Worm (Caenorhabditis elegans) whole organism, young adult: Measurements from ENCODE around the gene ndua-12.
A peak's percentile ranks its signal among the peaks of the same experiment; 100 is the strongest.

Experiments
- B0261.1 ChIP-seq: sonication (generic microtip); optimal IDR thresholded peaks from 2 replicates; lab custom pipeline; 2016; ENCODE audit warnings: mild to moderate bottlenecking, missing genetic modification characterization, moderate library complexity, missing compliant biosample characterization
- B0336.3 ChIP-seq: fragments of 200-800 bp; sonication (Bioruptor generic); IDR thresholded peaks from 2 replicates; pipeline ENCODE4 v1.3.6; 2022; ENCODE audit warnings: missing genetic modification characterization, missing compliant biosample characterization
- C06A6.2 ChIP-seq: fragments of 200-800 bp; sonication (Bioruptor generic); conservative IDR thresholded peaks from 2 replicates; pipeline ENCODE4 v1.3.6; 2022; ENCODE audit warnings: missing genetic modification characterization, missing compliant biosample characterization
- C17E4.6 ChIP-seq: fragments of 200-800 bp; sonication (Bioruptor generic); IDR thresholded peaks from 2 replicates; pipeline ENCODE4 v1.3.6; 2022; ENCODE audit warnings: missing genetic modification reagents, missing genetic modification characterization, missing compliant biosample characterization
- F39B2.1 ChIP-seq: fragments of 200-800 bp; sonication (Bioruptor generic); IDR thresholded peaks from 2 replicates; pipeline ENCODE4 v1.3.6; 2022; ENCODE audit warnings: missing genetic modification reagents, missing genetic modification characterization, missing compliant biosample characterization
- T07F8.4 ChIP-seq: sonication (generic microtip); optimal IDR thresholded peaks from 2 replicates; lab custom pipeline; 2016; ENCODE audit warnings: mild to moderate bottlenecking, missing genetic modification characterization, moderate library complexity, missing compliant biosample characterization
- Y53G8AR.9 ChIP-seq: fragments of 200-800 bp; sonication (Bioruptor generic); conservative IDR thresholded peaks from 2 replicates; pipeline ENCODE4 v1.3.6; 2022; ENCODE audit warnings: missing genetic modification reagents, missing genetic modification characterization, missing compliant biosample characterization
- Y56A3A.18 ChIP-seq: fragments of 200-800 bp; sonication (Bioruptor generic); IDR thresholded peaks from 2 replicates; pipeline ENCODE4 v1.3.6; 2022; ENCODE audit warnings: missing genetic modification reagents, missing genetic modification characterization, missing compliant biosample characterization
- Y67H2A.10 ChIP-seq: fragments of 200-800 bp; sonication (Bioruptor generic); conservative IDR thresholded peaks from 2 replicates; pipeline ENCODE4 v1.3.6; 2022; ENCODE audit warnings: missing genetic modification reagents, missing genetic modification characterization, missing compliant biosample characterization
- ama-1 ChIP-seq, 3 experiments: fragments of 150-350 bp in 1 of 3; sonication (generic microtip) in 2 of 3; optimal IDR thresholded peaks; 2 replicates each; lab custom pipeline; 2014 to 2018; ENCODE audit warnings: missing biosample characterization in 2 of 3, missing genetic modification characterization in 2 of 3, missing genetic modification reagents in 2 of 3
- aptf-3 ChIP-seq: fragments of 200-800 bp; sonication (Bioruptor generic); IDR thresholded peaks from 2 replicates; pipeline ENCODE4 v1.3.6; 2022; ENCODE audit warnings: missing genetic modification characterization, missing compliant biosample characterization
- atf-7 ChIP-seq: sonication (generic microtip); optimal IDR thresholded peaks from 2 replicates; lab custom pipeline; 2017; ENCODE audit warnings: mild to moderate bottlenecking, missing genetic modification characterization, missing compliant biosample characterization
- ccch-3 ChIP-seq: fragments of 200-800 bp; sonication (Bioruptor generic); optimal IDR thresholded peaks from 2 replicates; lab custom pipeline; 2018; ENCODE audit warnings: mild to moderate bottlenecking, missing genetic modification characterization, missing compliant biosample characterization
- cebp-1 ChIP-seq, 2 experiments: fragments of 200-800 bp in 1 of 2; sonication (Bioruptor generic) in 1 of 2; sonication (generic microtip) in 1 of 2; IDR thresholded peaks in 1 of 2; optimal IDR thresholded peaks in 1 of 2; 2 replicates each; pipeline versions ENCODE4 v1.3.6 to Lab custom; 2017 to 2022; ENCODE audit warnings: missing compliant biosample characterization in 2 of 2, missing genetic modification characterization in 2 of 2, mild to moderate bottlenecking in 1 of 2, missing genetic modification reagents in 1 of 2, moderate library complexity in 1 of 2
- ceh-58 ChIP-seq: fragments of 200-800 bp; sonication (Bioruptor generic); IDR thresholded peaks from 2 replicates; pipeline ENCODE4 v1.3.6; 2022; ENCODE audit warnings: missing genetic modification characterization, missing compliant biosample characterization
- die-1 ChIP-seq: sonication (generic microtip); optimal IDR thresholded peaks from 2 replicates; lab custom pipeline; 2016; ENCODE audit warnings: missing genotype, mild to moderate bottlenecking, missing genetic modification characterization, missing compliant biosample characterization
- efl-1 ChIP-seq: fragments of 150-350 bp; optimal IDR thresholded peaks from 2 replicates; lab custom pipeline; 2014; ENCODE audit warnings: missing biosample characterization, missing genetic modification reagents, missing genetic modification characterization
- egrh-3 ChIP-seq: fragments of 200-800 bp; sonication (Bioruptor generic); IDR thresholded peaks from 2 replicates; pipeline ENCODE4 v1.3.6; 2022; ENCODE audit warnings: missing genetic modification reagents, missing genetic modification characterization, missing compliant biosample characterization
- ekl-4 ChIP-seq: fragments of 200-800 bp; sonication (Bioruptor generic); IDR thresholded peaks from 2 replicates; pipeline ENCODE4 v1.3.6; 2022; ENCODE audit warnings: missing genetic modification reagents, missing genetic modification characterization, missing compliant biosample characterization
- hmg-1.2 ChIP-seq: fragments of 200-800 bp; sonication (Bioruptor generic); IDR thresholded peaks from 2 replicates; pipeline ENCODE4 v1.3.6; 2022; ENCODE audit warnings: missing genetic modification reagents, missing genetic modification characterization, missing compliant biosample characterization
- hmg-20 ChIP-seq: fragments of 200-800 bp; sonication (Bioruptor generic); IDR thresholded peaks from 2 replicates; pipeline ENCODE4 v1.3.6; 2022; ENCODE audit warnings: missing genetic modification reagents, missing genetic modification characterization, missing compliant biosample characterization
- hrde-1 ChIP-seq: sonication (generic microtip); optimal IDR thresholded peaks from 2 replicates; lab custom pipeline; 2016; ENCODE audit warnings: missing genetic modification characterization, mild to moderate bottlenecking, missing compliant biosample characterization, moderate library complexity, missing genotype, missing genetic modification reagents, borderline replicate concordance
- hsf-1 ChIP-seq: fragments of 200-800 bp; sonication (Bioruptor generic); IDR thresholded peaks from 2 replicates; pipeline ENCODE4 v1.3.6; 2022; ENCODE audit warnings: missing genetic modification reagents, missing genetic modification characterization, missing compliant biosample characterization
- let-607 ChIP-seq, 2 experiments: fragments of 200-800 bp in 1 of 2; sonication (Bioruptor generic) in 1 of 2; sonication (generic microtip) in 1 of 2; optimal IDR thresholded peaks; 2 replicates each; lab custom pipeline; 2016 to 2018; ENCODE audit warnings: mild to moderate bottlenecking in 2 of 2, missing compliant biosample characterization in 2 of 2, missing genetic modification characterization in 2 of 2, moderate library complexity in 2 of 2, missing genotype in 1 of 2
- lin-26 ChIP-seq: fragments of 200-800 bp; sonication (Bioruptor generic); IDR thresholded peaks from 2 replicates; pipeline ENCODE4 v1.3.6; 2022; ENCODE audit warnings: missing genetic modification reagents, missing genetic modification characterization, missing compliant biosample characterization
- lsy-27 ChIP-seq: sonication (generic microtip); optimal IDR thresholded peaks from 2 replicates; lab custom pipeline; 2017; ENCODE audit warnings: missing genetic modification characterization, mild to moderate bottlenecking, missing compliant biosample characterization, antibody characterized with exemption, missing genotype, borderline replicate concordance; ENCODE audit not compliant: insufficient read depth
- madf-10 ChIP-seq: sonication (generic microtip); optimal IDR thresholded peaks from 2 replicates; lab custom pipeline; 2016; ENCODE audit warnings: mild to moderate bottlenecking, missing genetic modification characterization, missing compliant biosample characterization
- madf-6 ChIP-seq: fragments of 200-800 bp; sonication (Bioruptor generic); IDR thresholded peaks from 2 replicates; pipeline ENCODE4 v1.3.6; 2022; ENCODE audit warnings: missing genetic modification reagents, missing genetic modification characterization, missing compliant biosample characterization
- nfya-1 ChIP-seq: sonication (generic microtip); optimal IDR thresholded peaks from 2 replicates; lab custom pipeline; 2017; ENCODE audit warnings: antibody characterized with exemption, missing compliant biosample characterization, missing genetic modification characterization, borderline replicate concordance; ENCODE audit not compliant: insufficient read depth
- nfya-2 ChIP-seq: fragments of 200-800 bp; sonication (Bioruptor generic); IDR thresholded peaks from 2 replicates; pipeline ENCODE4 v1.3.6; 2022; ENCODE audit warnings: missing genetic modification reagents, missing genetic modification characterization, missing compliant biosample characterization
- nfyb-1 ChIP-seq: fragments of 200-800 bp; sonication (Bioruptor generic); IDR thresholded peaks from 2 replicates; pipeline ENCODE4 v1.3.6; 2022; ENCODE audit warnings: missing genetic modification reagents, missing genetic modification characterization, missing compliant biosample characterization
- nhr-120 ChIP-seq: fragments of 200-800 bp; sonication (Bioruptor generic); IDR thresholded peaks from 2 replicates; pipeline ENCODE4 v1.3.6; 2022; ENCODE audit warnings: missing genetic modification characterization, missing compliant biosample characterization
- nhr-179 ChIP-seq: sonication (generic microtip); optimal IDR thresholded peaks from 2 replicates; lab custom pipeline; 2016; ENCODE audit warnings: mild to moderate bottlenecking, missing genetic modification characterization, missing compliant biosample characterization
- nhr-27 ChIP-seq: fragments of 200-800 bp; sonication (Bioruptor generic); optimal IDR thresholded peaks from 2 replicates; lab custom pipeline; 2018; ENCODE audit warnings: mild to moderate bottlenecking, missing genetic modification characterization, moderate library complexity, missing compliant biosample characterization
- nhr-80 ChIP-seq: sonication (generic microtip); optimal IDR thresholded peaks from 2 replicates; lab custom pipeline; 2016; ENCODE audit warnings: missing genetic modification characterization, missing compliant biosample characterization
- pbrm-1 ChIP-seq: fragments of 200-800 bp; sonication (Bioruptor generic); IDR thresholded peaks from 2 replicates; pipeline ENCODE4 v1.3.6; 2022; ENCODE audit warnings: missing genetic modification reagents, missing genetic modification characterization, missing compliant biosample characterization
- pha-4 ChIP-seq: fragments of 150-350 bp; sonication (generic microtip); optimal IDR thresholded peaks from 2 replicates; lab custom pipeline; 2014; ENCODE audit warnings: missing biosample characterization, missing genetic modification reagents, missing genetic modification characterization
- rec-8 ChIP-seq, 2 experiments: sonication (generic microtip); optimal IDR thresholded peaks; 2 replicates each; lab custom pipeline; 2016; ENCODE audit warnings: mild to moderate bottlenecking in 2 of 2, missing genetic modification characterization in 2 of 2, missing genetic modification reagents in 2 of 2, missing genotype in 2 of 2, missing biosample characterization in 1 of 2, missing compliant biosample characterization in 1 of 2, moderate library complexity in 1 of 2
- sdz-38 ChIP-seq: sonication (generic microtip); optimal IDR thresholded peaks from 2 replicates; lab custom pipeline; 2016; ENCODE audit warnings: missing genotype, missing genetic modification characterization, missing compliant biosample characterization
- snpc-3.4 ChIP-seq: sonication (generic microtip); optimal IDR thresholded peaks from 2 replicates; lab custom pipeline; 2017; ENCODE audit warnings: missing genetic modification characterization, mild to moderate bottlenecking, missing compliant biosample characterization, antibody characterized with exemption, moderate library complexity, missing genotype, missing genetic modification reagents
- tbp1 ChIP-seq: fragments of 200-800 bp; sonication (Bioruptor generic); optimal IDR thresholded peaks from 2 replicates; lab custom pipeline; 2018; ENCODE audit warnings: mild to moderate bottlenecking, missing genetic modification characterization, missing compliant biosample characterization
- tbx-9 ChIP-seq: sonication (generic microtip); optimal IDR thresholded peaks from 2 replicates; lab custom pipeline; 2016; ENCODE audit warnings: borderline replicate concordance, missing genetic modification characterization, inconsistent platforms, missing compliant biosample characterization
- unc-62 ChIP-seq: fragments of 150-350 bp; optimal IDR thresholded peaks from 2 replicates; lab custom pipeline; 2014; ENCODE audit warnings: missing biosample characterization, missing genetic modification reagents, missing genetic modification characterization
- zfh-2 ChIP-seq: fragments of 200-800 bp; sonication (Bioruptor generic); conservative IDR thresholded peaks from 2 replicates; pipeline ENCODE4 v1.3.6; 2022; ENCODE audit warnings: missing genetic modification reagents, missing genetic modification characterization, missing compliant biosample characterization
- ztf-22 ChIP-seq: fragments of 200-800 bp; sonication (Bioruptor generic); optimal IDR thresholded peaks from 2 replicates; lab custom pipeline; 2018; ENCODE audit warnings: mild to moderate bottlenecking, missing genetic modification characterization, moderate library complexity, missing compliant biosample characterization
- ztf-25 ChIP-seq: fragments of 200-800 bp; sonication (Bioruptor generic); IDR thresholded peaks from 2 replicates; pipeline ENCODE4 v1.3.6; 2022; ENCODE audit warnings: missing genetic modification reagents, missing genetic modification characterization, missing compliant biosample characterization

ndua-12 gene

DNA sequence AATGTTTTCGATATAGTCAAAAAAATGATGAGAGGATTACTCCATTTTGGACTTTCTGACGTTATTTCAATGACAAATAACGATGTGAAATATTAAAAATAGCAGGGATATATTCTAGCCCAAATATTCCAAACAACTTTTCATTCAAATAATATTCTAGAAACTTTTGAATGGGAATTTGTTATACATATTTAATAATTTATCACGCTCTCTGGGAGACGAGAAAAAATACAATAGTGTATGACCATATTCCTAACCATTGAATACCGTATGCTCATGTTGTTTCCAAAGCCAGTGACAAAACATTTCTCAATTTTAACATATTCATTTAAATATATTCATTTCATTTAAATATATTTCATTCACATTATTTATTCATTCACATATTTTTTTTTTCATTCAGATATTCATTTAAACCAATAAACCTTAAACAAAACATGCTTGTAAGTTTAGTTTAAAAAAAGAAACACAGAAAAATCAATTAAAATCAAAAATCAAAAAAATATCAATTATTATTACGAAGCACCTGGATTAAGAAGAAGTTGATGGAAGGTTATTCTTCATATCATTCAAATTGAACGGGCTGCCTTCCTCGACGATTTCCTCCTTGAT is 9.9 kb downstream of the ndua-12 start:
- TF ChIP-seq Y56A3A.18 = peak; percentile 88
- no peak for TF ChIP-seq nhr-120 (GFP tag; lab: Robert Waterston, UW)
- TF ChIP-seq egrh-3 (GFP tag; lab: Robert Waterston, UW) = no peak
- TF ChIP-seq snpc-3.4 (tag; lab: Kevin White, UChicago) = no peak
- TF ChIP-seq B0336.3 (GFP tag; lab: Robert Waterston, UW) = peak; percentile 79
- no peak for TF ChIP-seq nfya-1 (tag; lab: Kevin White, UChicago)
- TF ChIP-seq pha-4 (tag; lab: Kevin White, UChicago) = no peak
- TF ChIP-seq unc-62 (GFP tag; lab: Kevin White, UChicago) = no peak
- TF ChIP-seq hrde-1 = no peak
- TF ChIP-seq hmg-1.2 (GFP tag; lab: Robert Waterston, UW) = no peak
- no peak for TF ChIP-seq die-1 (tag; lab: Kevin White, UChicago)
- 0 out of 2 replicates have a peak, but pooled peaks have one; percentile 54 for TF ChIP-seq hsf-1 (GFP tag; lab: Robert Waterston, UW)
- peak; percentile 26; the same call in 1 of the 2 replicates for TF ChIP-seq hmg-20 (GFP tag; lab: Robert Waterston, UW)
- no peak for TF ChIP-seq ceh-58 (GFP tag; lab: Robert Waterston, UW)
- no peak for TF ChIP-seq T07F8.4 (tag; lab: Kevin White, UChicago)
- TF ChIP-seq F39B2.1 (GFP tag; lab: Robert Waterston, UW) = no peak
- TF ChIP-seq efl-1 (GFP tag; lab: Kevin White, UChicago) = no peak
- no peak for TF ChIP-seq ztf-25 (GFP tag; lab: Robert Waterston, UW)
- TF ChIP-seq atf-7 (tag; lab: Kevin White, UChicago) = peak; percentile 65
- TF ChIP-seq let-607 (tag; optimal IDR thresholded peaks at IDR 0.05; lab: Kevin White, UChicago) = peak; percentile 6 to 12
- TF ChIP-seq Y53G8AR.9 (GFP tag; lab: Robert Waterston, UW) = peak; percentile 87
- TF ChIP-seq sdz-38 = no peak
- no peak for TF ChIP-seq nhr-179 (tag; lab: Kevin White, UChicago)
- TF ChIP-seq zfh-2 = no peak
- no peak for TF ChIP-seq ccch-3 (GFP tag; lab: Kevin White, UChicago)
- TF ChIP-seq ztf-22 (GFP tag; lab: Kevin White, UChicago) = peak; percentile 90
- no peak for TF ChIP-seq ama-1 (optimal IDR thresholded peaks at IDR 0.05; lab: Kevin White, UChicago)
- TF ChIP-seq ama-1 (GFP tag; optimal IDR thresholded peaks at IDR 0.05; lab: Kevin White, UChicago) = no peak
- TF ChIP-seq Y67H2A.10 = no peak
- TF ChIP-seq B0261.1 = no peak
- TF ChIP-seq madf-6 = 0 out of 2 replicates have a peak, but pooled peaks have one; percentile 29
- peak; percentile 68; the same call in 1 of the 2 replicates for TF ChIP-seq cebp-1 (GFP tag; IDR thresholded peaks at IDR 0.05; lab: Robert Waterston, UW)
- TF ChIP-seq cebp-1 (tag; optimal IDR thresholded peaks at IDR 0.05; lab: Kevin White, UChicago) = peak; percentile 76
- no peak for TF ChIP-seq rec-8 (tag; optimal IDR thresholded peaks at IDR 0.05; lab: Kevin White, UChicago)
- no peak for TF ChIP-seq lsy-27 (tag; lab: Kevin White, UChicago)
- peak; percentile 54; the same call in 1 of the 2 replicates for TF ChIP-seq C06A6.2 (GFP tag; lab: Robert Waterston, UW)
- TF ChIP-seq nfya-2 (GFP tag; lab: Robert Waterston, UW) = no peak
- TF ChIP-seq nfyb-1 (GFP tag; lab: Robert Waterston, UW) = peak; percentile 90
- TF ChIP-seq madf-10 (tag; lab: Kevin White, UChicago) = peak; percentile 60
- TF ChIP-seq tbx-9 (tag; lab: Kevin White, UChicago) = no peak
- no peak for TF ChIP-seq aptf-3
- TF ChIP-seq pbrm-1 (GFP tag; lab: Robert Waterston, UW) = 0 out of 2 replicates have a peak, but pooled peaks have one; percentile 49
- no peak for TF ChIP-seq ekl-4 (GFP tag; lab: Robert Waterston, UW)
- peak; percentile 46 for TF ChIP-seq tbp1
- TF ChIP-seq C17E4.6 (GFP tag; lab: Robert Waterston, UW) = no peak
- TF ChIP-seq nhr-27 (tag; lab: Kevin White, UChicago) = no peak
- TF ChIP-seq lin-26 (GFP tag; lab: Robert Waterston, UW) = no peak
- TF ChIP-seq nhr-80 (tag; lab: Kevin White, UChicago) = peak; percentile 21
